Worm (Caenorhabditis elegans): ENCODE data around the gene fbxa-196.
A peak's percentile ranks its signal among the peaks of the same experiment; 100 is the strongest.

Gene fbxa-196

ce11 chrV:6411161-6411560, 37.3 kb upstream of the fbxa-196 start:
- TF ChIP-seq fos-1 (tag; optimal IDR thresholded peaks at IDR 0.05) (peak; percentile 50), unc-62 (GFP tag; optimal IDR thresholded peaks at IDR 0.05) (no peak), sma-9 (GFP tag; optimal IDR thresholded peaks at IDR 0.05) (peak; percentile 73), sma-9 (tag; optimal IDR thresholded peaks at IDR 0.05) (no peak), gmeb-1 (tag; optimal IDR thresholded peaks at IDR 0.05) (peak; percentile 20), unc-55 (GFP tag; optimal IDR thresholded peaks at IDR 0.05) (no peak), lin-13 (GFP tag; optimal IDR thresholded peaks at IDR 0.05) (no peak), mdl-1 (tag; optimal IDR thresholded peaks at IDR 0.05) (peak in 1 of 2 experiments; percentile 26), crh-2 (tag; optimal IDR thresholded peaks at IDR 0.05) (peak; percentile 83), ztf-4 (tag; optimal IDR thresholded peaks at IDR 0.05) (no peak)

- no peak for TF ChIP-seq mbf-1 (tag; optimal IDR thresholded peaks at IDR 0.05)
- no peak for TF ChIP-seq zag-1 (tag; optimal IDR thresholded peaks at IDR 0.05)
- TF ChIP-seq F13H6.1 (tag; optimal IDR thresholded peaks at IDR 0.05), result peak; percentile 30
- TF ChIP-seq nhr-6 (tag; optimal IDR thresholded peaks at IDR 0.05), result no peak
- no peak for TF ChIP-seq aly-2 (tag; optimal IDR thresholded peaks at IDR 0.05)
- no peak for TF ChIP-seq lin-11 (tag; optimal IDR thresholded peaks at IDR 0.05)
- TF ChIP-seq sma-9 (GFP tag; optimal IDR thresholded peaks at IDR 0.05), result peak; percentile 20
- TF ChIP-seq sma-9 (tag; optimal IDR thresholded peaks at IDR 0.05), result no peak
- TF ChIP-seq gmeb-1 (tag; optimal IDR thresholded peaks at IDR 0.05), result peak; percentile 31
- peak; percentile 65 for TF ChIP-seq crh-2 (tag; optimal IDR thresholded peaks at IDR 0.05)
- TF ChIP-seq fos-1 (tag; optimal IDR thresholded peaks at IDR 0.05), result peak; percentile 60
These were observed 35.4 kb upstream of the fbxa-196 start for ce11 chrV:6413057-6413456.

ce11 chrV:6414469-6414868, 34.0 kb upstream of the fbxa-196 start:
- TF ChIP-seq nhr-12 (tag; optimal IDR thresholded peaks at IDR 0.05), result no peak
- TF ChIP-seq fos-1 (tag; optimal IDR thresholded peaks at IDR 0.05), result peak; percentile 26

ce11 chrV:6414985-6415384, 33.5 kb upstream of the fbxa-196 start, which contains the start of gene cht-6:
cht-6 (plus strand) TSS chrV:6414993.
- TF ChIP-seq snpc-4 (tag; optimal IDR thresholded peaks at IDR 0.05), result no peak
- no peak for TF ChIP-seq lin-11 (tag; optimal IDR thresholded peaks at IDR 0.05)
- TF ChIP-seq egl-27 (tag; optimal IDR thresholded peaks at IDR 0.05), result no peak
- TF ChIP-seq nhr-237 (tag; optimal IDR thresholded peaks at IDR 0.05), result no peak
- no peak for TF ChIP-seq aly-2 (tag; optimal IDR thresholded peaks at IDR 0.05)
- no peak for TF ChIP-seq nhr-23 (tag; optimal IDR thresholded peaks at IDR 0.05)
- TF ChIP-seq lin-39 (tag; optimal IDR thresholded peaks at IDR 0.05), result no peak
- no peak for TF ChIP-seq mdl-1 (tag; optimal IDR thresholded peaks at IDR 0.05)
- TF ChIP-seq F13H6.1 (tag; optimal IDR thresholded peaks at IDR 0.05), result no peak
- no peak for TF ChIP-seq ztf-11 (tag; optimal IDR thresholded peaks at IDR 0.05)
- no peak for TF ChIP-seq nhr-12 (tag; optimal IDR thresholded peaks at IDR 0.05)
- TF ChIP-seq R02D3.7 (tag; optimal IDR thresholded peaks at IDR 0.05), result no peak
- TF ChIP-seq unc-62 (GFP tag; optimal IDR thresholded peaks at IDR 0.05), result no peak
- TF ChIP-seq crh-2 (tag; optimal IDR thresholded peaks at IDR 0.05), result no peak
- TF ChIP-seq blmp-1 (tag; optimal IDR thresholded peaks at IDR 0.05; ENCODE audit: insufficient read depth), result no peak
- TF ChIP-seq mbf-1 (tag; optimal IDR thresholded peaks at IDR 0.05), result no peak
- TF ChIP-seq ztf-1 (GFP tag; conservative IDR thresholded peaks at IDR 0.05), result no peak
- TF ChIP-seq elt-3 (tag; optimal IDR thresholded peaks at IDR 0.05), result no peak
- TF ChIP-seq gmeb-1 (tag; optimal IDR thresholded peaks at IDR 0.05), result no peak

ce11 chrV:6424055-6424454, 24.4 kb upstream of the fbxa-196 start, which contains the start of gene urb-1:
urb-1 (minus strand) TSS chrV:6424155.
- TF ChIP-seq ZK546.5 (tag; optimal IDR thresholded peaks at IDR 0.05) (no peak), peb-1 (tag; optimal IDR thresholded peaks at IDR 0.05) (no peak), lin-13 (GFP tag; optimal IDR thresholded peaks at IDR 0.05) (no peak), nhr-11 (tag; optimal IDR thresholded peaks at IDR 0.05) (no peak), dmd-4 (tag; optimal IDR thresholded peaks at IDR 0.05) (no peak), ama-1 (optimal IDR thresholded peaks at IDR 0.05) (no peak), unc-55 (GFP tag; optimal IDR thresholded peaks at IDR 0.05) (no peak), skn-1 (tag; optimal IDR thresholded peaks at IDR 0.05) (no peak), elt-3 (tag; optimal IDR thresholded peaks at IDR 0.05) (no peak), C34F6.9 (tag; optimal IDR thresholded peaks at IDR 0.05) (no peak)

Measured in whole organism, L2 larva.